Worm (Caenorhabditis elegans): ENCODE results near the gene R04D3.2.

DNA sequence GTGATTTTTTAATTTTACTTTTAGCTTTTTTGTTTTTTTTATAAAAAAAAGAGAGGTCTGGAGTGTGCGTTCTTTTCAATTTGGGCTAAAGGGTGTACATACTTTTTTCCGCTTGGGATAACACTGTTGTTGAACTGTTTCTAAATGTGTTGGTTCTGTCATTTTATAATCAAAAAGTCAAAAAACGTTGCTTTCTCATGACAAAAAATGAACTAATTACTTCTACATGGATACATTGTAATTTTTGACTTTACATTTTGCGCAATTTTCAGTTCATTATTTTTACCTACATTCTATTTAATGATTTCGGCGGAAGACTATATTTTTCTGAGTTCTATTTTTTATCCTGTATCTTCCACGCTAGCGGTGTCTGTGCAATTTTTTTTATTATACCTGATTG, 5.1 kb upstream of the R04D3.2 start, which contains the start of gene srd-38:
- TF ChIP-seq unc-62 (GFP tag; optimal IDR thresholded peaks at IDR 0.05) (no peak), nhr-12 (tag; optimal IDR thresholded peaks at IDR 0.05) (no peak), blmp-1 (tag; optimal IDR thresholded peaks at IDR 0.05; ENCODE audit: insufficient read depth) (no peak), nhr-77 (tag; optimal IDR thresholded peaks at IDR 0.05) (no peak), mdl-1 (tag; optimal IDR thresholded peaks at IDR 0.05) (no peak), nhr-23 (tag; optimal IDR thresholded peaks at IDR 0.05) (no peak)
